Fruit fly (Drosophila melanogaster): ENCODE measurements around the gene CG4686.

The CG4686 gene

DNA sequence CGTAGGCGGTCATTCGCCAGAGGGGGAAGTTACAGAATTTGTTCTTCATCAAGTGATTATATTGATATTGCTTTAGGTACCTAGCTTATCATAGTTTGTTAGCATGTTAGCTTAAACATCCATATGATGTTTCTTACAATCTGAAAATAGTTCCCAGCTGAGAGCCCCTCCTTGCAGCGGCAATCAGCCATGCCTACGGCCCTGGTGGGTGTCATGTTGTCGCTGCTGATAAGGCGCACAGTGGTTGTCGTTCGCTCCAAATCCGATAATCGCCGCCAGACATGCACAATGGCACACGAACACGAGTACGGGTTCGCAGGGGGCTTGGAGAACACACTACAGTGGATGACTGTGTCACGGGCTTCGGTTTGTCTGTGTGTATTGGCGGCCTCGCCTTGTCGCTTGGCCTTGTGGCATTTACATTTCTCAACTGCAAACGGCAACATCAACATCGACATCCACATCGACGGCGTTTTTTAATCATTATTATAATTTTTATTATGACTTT is 41.7 kb downstream of the CG4686 start (continued):
- no peak for TF ChIP-seq CG15479 (GFP tag; optimal IDR thresholded peaks at IDR 0.05)
- no peak for TF ChIP-seq CG17612 (GFP tag; IDR thresholded peaks at IDR 0.05)
- TF ChIP-seq ara (GFP tag; IDR thresholded peaks at IDR 0.05), result peak; percentile 72
- peak; percentile 79 for TF ChIP-seq Antp (GFP tag; optimal IDR thresholded peaks at IDR 0.05)
- TF ChIP-seq sens (GFP tag), result peak; percentile 96
- no peak for TF ChIP-seq CG8290 (GFP tag; optimal IDR thresholded peaks at IDR 0.05)
- peak in 1 of 2 experiments; percentile 97 for TF ChIP-seq CG8290 (tag; optimal IDR thresholded peaks at IDR 0.05)
- peak; percentile 64 for TF ChIP-seq gcm2 (GFP tag; optimal IDR thresholded peaks at IDR 0.05)
- peak; percentile 83 for TF ChIP-seq CG10366 (GFP tag; IDR thresholded peaks at IDR 0.05)
- TF ChIP-seq repo (GFP tag; optimal IDR thresholded peaks at IDR 0.05), result no peak
- TF ChIP-seq CG17568 (GFP tag; optimal IDR thresholded peaks at IDR 0.05), result peak; percentile 61
- TF ChIP-seq tio (GFP tag; optimal IDR thresholded peaks at IDR 0.05), result peak; percentile 61
- no peak for TF ChIP-seq CkIIα-i1 (GFP tag; IDR thresholded peaks at IDR 0.05)
- TF ChIP-seq CG4424 (GFP tag; optimal IDR thresholded peaks at IDR 0.05), result peak; percentile 62
- TF ChIP-seq CG6791 (GFP tag; IDR thresholded peaks at IDR 0.05; ENCODE audit: partially characterized antibody), result no peak
- peak; percentile 49 for TF ChIP-seq CG4820 (GFP tag; optimal IDR thresholded peaks at IDR 0.05)
- TF ChIP-seq row (GFP tag; IDR thresholded peaks at IDR 0.05), result peak; percentile 94
- no peak for TF ChIP-seq pros (GFP tag; optimal IDR thresholded peaks at IDR 0.05)
- TF ChIP-seq CG15269 (tag; optimal IDR thresholded peaks at IDR 0.05), result peak; percentile 83
- no peak for TF ChIP-seq insv (GFP tag; optimal IDR thresholded peaks at IDR 0.05)
- TF ChIP-seq ato (GFP tag; IDR thresholded peaks at IDR 0.05; ENCODE audit: partially characterized antibody), result no peak
- peak; percentile 78 for TF ChIP-seq CG7839 (tag; optimal IDR thresholded peaks at IDR 0.05)
- peak; percentile 50; the same call in 2 of the 3 replicates for TF ChIP-seq croc (GFP tag; conservative IDR thresholded peaks at IDR 0.05)
- no peak for TF ChIP-seq Stat92E (GFP tag; optimal IDR thresholded peaks at IDR 0.05)
- peak; percentile 63 for TF ChIP-seq jing (GFP tag; optimal IDR thresholded peaks at IDR 0.05)
- peak; percentile 31; the same call in 1 of the 2 replicates for TF ChIP-seq dimm (GFP tag; IDR thresholded peaks at IDR 0.05)
- TF ChIP-seq Blimp-1 (GFP tag; optimal IDR thresholded peaks at IDR 0.05), result peak; percentile 67
- TF ChIP-seq CG13775 (GFP tag; optimal IDR thresholded peaks at IDR 0.05), result peak; percentile 74
- no peak for TF ChIP-seq pan (optimal IDR thresholded peaks at IDR 0.05)
- peak in 1 of 2 experiments; percentile 90 for TF ChIP-seq pan (GFP tag; optimal IDR thresholded peaks at IDR 0.05 in 1 of 2, IDR thresholded peaks at IDR 0.05 in 1 of 2)
- 0 out of 3 replicates have a peak, but pooled peaks have one; percentile 45 for TF ChIP-seq CG11560 (tag; IDR thresholded peaks at IDR 0.05)
- peak; percentile 59 for TF ChIP-seq Dek (tag; optimal IDR thresholded peaks at IDR 0.05)
- peak; percentile 82 for TF ChIP-seq Hmr (GFP tag; optimal IDR thresholded peaks at IDR 0.05)
- peak; percentile 80 for TF ChIP-seq CG12659 (GFP tag; optimal IDR thresholded peaks at IDR 0.05)
- TF ChIP-seq salm (tag; optimal IDR thresholded peaks at IDR 0.05), result no peak
- TF ChIP-seq Drgx (GFP tag; IDR thresholded peaks at IDR 0.05), result peak; percentile 84
- peak; percentile 72 for TF ChIP-seq phol (tag; optimal IDR thresholded peaks at IDR 0.05)
- peak; percentile 94 for TF ChIP-seq CG2120 (GFP tag; optimal IDR thresholded peaks at IDR 0.05)
- peak; percentile 30 for TF ChIP-seq Sry-δ (GFP tag; optimal IDR thresholded peaks at IDR 0.05)
- TF ChIP-seq corto (GFP tag; optimal IDR thresholded peaks at IDR 0.05), result peak; percentile 54
- no peak for TF ChIP-seq CG6654 (GFP tag; optimal IDR thresholded peaks at IDR 0.05)
- TF ChIP-seq maf-S (GFP tag; optimal IDR thresholded peaks at IDR 0.05), result peak; percentile 48
- TF ChIP-seq klu (GFP tag; IDR thresholded peaks at IDR 0.05), result peak; percentile 58; the same call in 1 of the 2 replicates
- peak; percentile 48; the same call in 2 of the 3 replicates for TF ChIP-seq CG2889 (GFP tag; IDR thresholded peaks at IDR 0.05)
- peak; percentile 81 for TF ChIP-seq CG12391 (tag; optimal IDR thresholded peaks at IDR 0.05)
- peak; percentile 50; the same call in 1 of the 2 replicates for TF ChIP-seq CG8765 (GFP tag; IDR thresholded peaks at IDR 0.05)
- peak; percentile 66 for TF ChIP-seq CG6813 (GFP tag; optimal IDR thresholded peaks at IDR 0.05)
- TF ChIP-seq her (GFP tag; optimal IDR thresholded peaks at IDR 0.05), result peak; percentile 68
- TF ChIP-seq wdn (GFP tag; IDR thresholded peaks at IDR 0.05), result peak; percentile 79
- peak; percentile 49 for TF ChIP-seq CG17186 (GFP tag; optimal IDR thresholded peaks at IDR 0.05)

Measured in whole organism, embryonic.